Fruit fly (Drosophila melanogaster) S2 (cell line): ENCODE data around the gene RhoGDI.

ENCODE experiments used
- CG8478 ChIP-seq: fragments of >200 bp; optimal IDR thresholded peaks from 2 replicates; lab custom pipeline; 2018
- CTCF ChIP-seq, 2 experiments: fragments of >200 bp; optimal IDR thresholded peaks; 2 replicates each; lab custom pipeline; 2018

DNA sequence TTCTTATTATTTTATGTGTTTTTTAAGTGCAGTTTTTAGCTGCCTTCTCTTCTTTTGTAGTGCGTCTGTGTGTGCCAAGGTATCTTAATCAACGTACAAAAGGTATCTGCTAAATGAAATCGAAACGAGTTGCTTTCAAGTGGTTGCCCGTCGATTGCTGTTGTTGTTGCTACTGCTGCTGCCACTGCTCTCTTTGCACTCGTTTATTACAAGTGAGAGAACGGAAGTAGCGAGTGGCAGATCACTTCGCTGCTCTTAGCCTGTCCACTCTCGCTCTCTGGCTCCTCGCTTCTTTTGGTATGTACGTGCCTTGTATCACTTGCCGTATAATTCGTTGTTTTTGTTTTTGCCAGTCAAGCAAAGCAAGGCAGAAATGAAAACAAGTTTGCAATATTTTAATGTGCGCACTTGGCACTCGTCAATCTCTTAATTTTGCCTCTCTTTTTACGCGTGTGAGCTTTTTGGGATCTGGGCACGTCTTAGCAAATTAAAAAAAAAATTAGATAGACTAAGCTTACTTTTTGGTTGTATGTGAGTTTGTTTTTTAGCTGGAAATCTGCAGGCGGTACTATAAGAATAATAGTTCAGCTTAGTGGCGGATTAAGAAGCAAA is 32.2 kb upstream of the RhoGDI start:
- no peak for TF ChIP-seq CG8478 (lab: Kevin White, UChicago)
- no peak for TF ChIP-seq CTCF (optimal IDR thresholded peaks at IDR 0.05; lab: Kevin White, UChicago)
